Fruit fly (Drosophila melanogaster) whole organism, prepupa: ENCODE data around the gene vrs.

ENCODE experiments used
- Blimp-1 ChIP-seq: fragments of 200-800 bp; sonication (Bioruptor generic); optimal IDR thresholded peaks from 3 replicates; lab custom pipeline; 2017; ENCODE audit warnings: missing biosample characterization, missing genetic modification characterization, mild to moderate bottlenecking, moderate library complexity, missing genetic modification reagents
- CG10669 ChIP-seq: fragments of 200-800 bp; sonication (Bioruptor generic); optimal IDR thresholded peaks from 3 replicates; lab custom pipeline; 2018; ENCODE audit warnings: missing biosample characterization, mild to moderate bottlenecking, missing genetic modification characterization, moderate library complexity
- CG11294 ChIP-seq: fragments of 200-800 bp; sonication (Bioruptor generic); IDR thresholded peaks from 2 replicates; pipeline ENCODE4 v1.3.6; 2022; ENCODE audit warnings: missing biosample characterization, missing genetic modification characterization
- CG3032 ChIP-seq: fragments of 200-800 bp; optimal IDR thresholded peaks from 2 replicates; lab custom pipeline; 2019; ENCODE audit warnings: missing biosample characterization, mild to moderate bottlenecking, missing genetic modification characterization, moderate library complexity
- CG31627 ChIP-seq: fragments of 200-800 bp; sonication (Bioruptor generic); optimal IDR thresholded peaks from 3 replicates; lab custom pipeline; 2016; ENCODE audit warnings: missing biosample characterization, missing genetic modification characterization
- CG32006 ChIP-seq: fragments of 200-800 bp; sonication (Bioruptor generic); optimal IDR thresholded peaks from 3 replicates; lab custom pipeline; 2017; ENCODE audit warnings: missing biosample characterization, mild to moderate bottlenecking, missing genetic modification characterization
- CG34406 ChIP-seq: fragments of 200-800 bp; sonication (Bioruptor generic); optimal IDR thresholded peaks from 3 replicates; lab custom pipeline; 2016; ENCODE audit warnings: missing biosample characterization, missing genetic modification characterization
- CG3919 ChIP-seq: fragments of 200-800 bp; sonication (Bioruptor generic); optimal IDR thresholded peaks from 3 replicates; lab custom pipeline; 2016; ENCODE audit warnings: missing biosample characterization, missing genetic modification characterization
- CG4318 ChIP-seq: fragments of 200-800 bp; sonication (Bioruptor generic); optimal IDR thresholded peaks from 3 replicates; lab custom pipeline; 2017; ENCODE audit warnings: missing biosample characterization, mild to moderate bottlenecking, missing genetic modification characterization
- CG6163 ChIP-seq: fragments of 200-800 bp; sonication (Bioruptor generic); IDR thresholded peaks from 3 replicates; pipeline ENCODE4 v1.3.6; 2022; ENCODE audit warnings: missing biosample characterization, missing genetic modification characterization
- CG6276 ChIP-seq: fragments of 200-800 bp; sonication (Bioruptor generic); optimal IDR thresholded peaks from 2 replicates; lab custom pipeline; 2017; ENCODE audit warnings: missing biosample characterization, mild to moderate bottlenecking, missing genetic modification characterization
- CG6792 ChIP-seq: fragments of 200-800 bp; sonication (Bioruptor generic); optimal IDR thresholded peaks from 3 replicates; lab custom pipeline; 2016; ENCODE audit warnings: missing biosample characterization, missing genetic modification characterization
- CG6854 ChIP-seq: fragments of 200-800 bp; sonication (Bioruptor generic); optimal IDR thresholded peaks from 2 replicates; lab custom pipeline; 2017; ENCODE audit warnings: missing biosample characterization, mild to moderate bottlenecking, missing genetic modification characterization
- CG8632 ChIP-seq: fragments of 200-800 bp; sonication (Bioruptor generic); optimal IDR thresholded peaks from 3 replicates; lab custom pipeline; 2016; ENCODE audit warnings: missing biosample characterization, missing genetic modification characterization
- CG9139 ChIP-seq: fragments of 200-800 bp; sonication (Bioruptor generic); optimal IDR thresholded peaks from 3 replicates; lab custom pipeline; 2017; ENCODE audit warnings: missing biosample characterization, mild to moderate bottlenecking, missing genetic modification characterization
- Eip75B ChIP-seq: fragments of 200-800 bp; sonication (Bioruptor generic); optimal IDR thresholded peaks from 3 replicates; lab custom pipeline; 2016; ENCODE audit warnings: missing biosample characterization, missing genetic modification characterization
- Eip78C ChIP-seq: fragments of 200-800 bp; sonication (Bioruptor generic); peaks from one replicate; lab custom pipeline; 2016; ENCODE audit warnings: missing biosample characterization, missing genetic modification characterization
- Eip93F ChIP-seq: fragments of 200-800 bp; sonication (Bioruptor generic); optimal IDR thresholded peaks from 2 replicates; lab custom pipeline; 2016; ENCODE audit warnings: missing biosample characterization, mild to moderate bottlenecking, missing genetic modification characterization
- Ets21C ChIP-seq: fragments of 200-800 bp; sonication (Bioruptor generic); optimal IDR thresholded peaks from 3 replicates; lab custom pipeline; 2016; ENCODE audit warnings: missing biosample characterization, missing genetic modification characterization
- Ets96B ChIP-seq: fragments of 200-800 bp; optimal IDR thresholded peaks from 2 replicates; lab custom pipeline; 2019; ENCODE audit warnings: missing biosample characterization, mild to moderate bottlenecking, missing genetic modification characterization, moderate library complexity
- Hr39 ChIP-seq: fragments of 200-800 bp; sonication (Bioruptor generic); optimal IDR thresholded peaks from 2 replicates; lab custom pipeline; 2016; ENCODE audit warnings: missing biosample characterization, missing genetic modification characterization
- Hr4 ChIP-seq: fragments of 200-800 bp; sonication (Bioruptor generic); optimal IDR thresholded peaks from 3 replicates; lab custom pipeline; 2016; ENCODE audit warnings: missing biosample characterization, missing genetic modification characterization
- Lpt ChIP-seq: fragments of 200-800 bp; sonication (Bioruptor generic); optimal IDR thresholded peaks from 3 replicates; lab custom pipeline; 2016; ENCODE audit warnings: missing biosample characterization, missing genetic modification characterization
- Met ChIP-seq: fragments of 200-800 bp; sonication (Bioruptor generic); optimal IDR thresholded peaks from 3 replicates; lab custom pipeline; 2016; ENCODE audit warnings: missing biosample characterization, missing genetic modification characterization
- OdsH ChIP-seq: fragments of 200-800 bp; sonication (Bioruptor generic); optimal IDR thresholded peaks from 3 replicates; lab custom pipeline; 2016; ENCODE audit warnings: missing biosample characterization, missing genetic modification characterization
- Sox102F ChIP-seq: fragments of 200-800 bp; sonication (Bioruptor generic); optimal IDR thresholded peaks from 2 replicates; lab custom pipeline; 2016; ENCODE audit warnings: missing biosample characterization, mild to moderate bottlenecking, missing genetic modification characterization
- Sox14 ChIP-seq: fragments of 200-800 bp; sonication (Bioruptor generic); optimal IDR thresholded peaks from 3 replicates; lab custom pipeline; 2016; ENCODE audit warnings: missing biosample characterization, missing genetic modification characterization
- Sox15 ChIP-seq: fragments of 200-800 bp; sonication (Bioruptor generic); optimal IDR thresholded peaks from 3 replicates; lab custom pipeline; 2016; ENCODE audit warnings: missing biosample characterization, missing genetic modification characterization
- achi ChIP-seq: fragments of 200-800 bp; sonication (Bioruptor generic); optimal IDR thresholded peaks from 3 replicates; lab custom pipeline; 2016; ENCODE audit warnings: missing biosample characterization, missing genetic modification characterization
- acj6 ChIP-seq: fragments of 200-800 bp; sonication (Bioruptor generic); optimal IDR thresholded peaks from 3 replicates; lab custom pipeline; 2016; ENCODE audit warnings: missing biosample characterization, missing genetic modification characterization
- cyc ChIP-seq: fragments of 200-800 bp; sonication (Bioruptor generic); optimal IDR thresholded peaks from 3 replicates; lab custom pipeline; 2016; ENCODE audit warnings: missing biosample characterization, missing genetic modification characterization
- esn ChIP-seq: fragments of 200-800 bp; sonication (Bioruptor generic); optimal IDR thresholded peaks from 2 replicates; lab custom pipeline; 2016; ENCODE audit warnings: missing biosample characterization, mild to moderate bottlenecking, missing genetic modification characterization, moderate library complexity
- fd85E ChIP-seq: fragments of 200-800 bp; sonication (Bioruptor generic); optimal IDR thresholded peaks from 3 replicates; lab custom pipeline; 2016; ENCODE audit warnings: missing biosample characterization, missing genetic modification characterization
- fkh ChIP-seq: fragments of 200-800 bp; sonication (Bioruptor generic); optimal IDR thresholded peaks from 3 replicates; lab custom pipeline; 2017; ENCODE audit warnings: missing biosample characterization, mild to moderate bottlenecking, missing genetic modification characterization, moderate library complexity
- net ChIP-seq: fragments of 200-800 bp; sonication (Bioruptor generic); optimal IDR thresholded peaks from 3 replicates; lab custom pipeline; 2016; ENCODE audit warnings: missing biosample characterization, missing genetic modification characterization
- pdm3 ChIP-seq: fragments of 200-800 bp; sonication (Bioruptor generic); optimal IDR thresholded peaks from 3 replicates; lab custom pipeline; 2016; ENCODE audit warnings: missing biosample characterization, missing genetic modification characterization
- spab ChIP-seq: fragments of 200-800 bp; sonication (Bioruptor generic); optimal IDR thresholded peaks from 2 replicates; lab custom pipeline; 2017; ENCODE audit warnings: missing biosample characterization, mild to moderate bottlenecking, missing genetic modification characterization, missing genetic modification reagents
- svp ChIP-seq: fragments of 200-800 bp; sonication (Bioruptor generic); peaks from one replicate; lab custom pipeline; 2016; ENCODE audit warnings: missing biosample characterization, missing genetic modification characterization
- vri ChIP-seq: fragments of 200-800 bp; sonication (Bioruptor generic); optimal IDR thresholded peaks from 3 replicates; lab custom pipeline; 2016; ENCODE audit warnings: missing biosample characterization, mild to moderate bottlenecking, missing genetic modification characterization

vrs gene

DNA sequence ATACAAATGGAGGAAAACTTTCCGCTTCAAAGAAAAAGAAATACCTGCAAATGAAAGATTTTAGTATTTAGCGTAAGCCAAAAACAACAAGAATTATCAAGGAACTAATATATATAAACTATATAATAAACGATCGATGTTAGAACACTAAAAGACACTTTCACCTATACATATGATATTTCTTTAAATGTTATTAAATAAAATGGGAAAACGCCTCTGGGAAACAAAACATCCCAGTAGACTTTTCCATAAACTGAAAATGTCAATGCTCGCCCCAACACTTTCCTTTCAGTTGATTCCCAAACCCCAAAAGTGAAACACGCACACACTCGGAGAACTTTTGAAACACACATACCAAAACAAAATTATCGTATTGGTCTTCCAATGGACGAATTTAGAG is at the start of gene vrs:
vrs (plus strand) TSS at position 301 of the 400 bp plus-strand sequence.
- TF ChIP-seq CG9139 (GFP tag; lab: Kevin White, UChicago), result no peak
- TF ChIP-seq net, result no peak
- TF ChIP-seq fkh (GFP tag; lab: Kevin White, UChicago), result no peak
- TF ChIP-seq cyc (GFP tag; lab: Kevin White, UChicago), result no peak
- TF ChIP-seq CG4318 (GFP tag; lab: Kevin White, UChicago), result no peak
- no peak for TF ChIP-seq Eip93F (GFP tag; lab: Kevin White, UChicago)
- TF ChIP-seq Lpt (GFP tag; lab: Kevin White, UChicago), result no peak
- TF ChIP-seq Ets96B (tag; lab: Kevin White, UChicago), result no peak

dm6 chr3R:12398054-12398453 is 49.4 kb upstream of the vrs start:
- TF ChIP-seq svp (GFP tag; lab: Kevin White, UChicago) (peak; percentile 71), CG4318 (GFP tag; lab: Kevin White, UChicago) (no peak), CG6792 (GFP tag; lab: Kevin White, UChicago) (no peak), Eip75B (GFP tag; lab: Kevin White, UChicago) (no peak), CG8632 (GFP tag; lab: Kevin White, UChicago) (no peak), acj6 (GFP tag; lab: Kevin White, UChicago) (no peak), Eip93F (GFP tag; lab: Kevin White, UChicago) (no peak), Met (no peak), vri (GFP tag; lab: Kevin White, UChicago) (peak; percentile 39), CG10669 (GFP tag; lab: Kevin White, UChicago) (no peak)

DNA sequence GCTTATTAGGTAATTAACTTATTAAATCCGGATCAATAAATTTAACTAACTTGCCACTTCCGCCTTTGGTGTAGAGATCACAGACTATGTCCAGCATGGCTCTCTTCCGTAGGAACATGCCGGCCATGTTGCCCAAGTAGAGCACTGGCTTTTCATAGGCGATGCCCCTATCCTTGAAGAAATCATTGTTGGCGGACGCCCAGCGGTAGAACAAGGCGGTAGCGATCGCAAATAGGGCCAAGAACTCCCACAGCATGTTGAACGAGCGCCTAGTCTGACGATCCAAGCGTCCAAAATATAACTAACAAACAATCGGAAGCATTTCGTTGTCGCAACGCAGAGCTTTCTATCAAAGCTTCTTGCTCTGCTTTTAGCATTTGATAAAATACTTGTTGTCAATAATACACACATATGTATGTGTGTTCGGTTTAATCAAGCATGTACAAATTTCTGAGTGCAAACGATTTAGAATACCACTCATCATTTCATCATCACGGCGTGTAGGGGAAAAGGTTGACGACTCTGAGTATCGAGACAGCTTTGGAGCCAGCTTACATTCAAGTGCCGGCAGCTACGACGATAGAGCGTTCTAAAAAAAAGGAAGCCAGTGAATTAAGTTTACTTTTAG is 48.7 kb upstream of the vrs start, which contains the start of gene Cyp9f3:
Cyp9f3 (minus strand) TSS at position 310 of the 628 bp plus-strand sequence.
- TF ChIP-seq Sox14 (GFP tag; lab: Kevin White, UChicago) (no peak), acj6 (GFP tag; lab: Kevin White, UChicago) (no peak), svp (GFP tag; lab: Kevin White, UChicago) (peak; percentile 43), Eip93F (GFP tag; lab: Kevin White, UChicago) (no peak), CG6854 (GFP tag; lab: Kevin White, UChicago) (no peak), CG32006 (GFP tag; lab: Kevin White, UChicago) (no peak), CG31627 (GFP tag; lab: Kevin White, UChicago) (no peak), spab (GFP tag; lab: Kevin White, UChicago) (no peak), vri (GFP tag; lab: Kevin White, UChicago) (peak; percentile 44), CG3032 (tag; lab: Kevin White, UChicago) (no peak)

dm6 chr3R:12401672-12402296 is 45.7 kb upstream of the vrs start, which contains the start of gene DNAlig3:
DNAlig3 (minus strand) TSS chr3R:12401839.
- no peak for TF ChIP-seq svp (GFP tag; lab: Kevin White, UChicago)
- peak; percentile 51 for TF ChIP-seq CG6854 (GFP tag; lab: Kevin White, UChicago)
- peak; percentile 98 for TF ChIP-seq fkh (GFP tag; lab: Kevin White, UChicago)

DNA sequence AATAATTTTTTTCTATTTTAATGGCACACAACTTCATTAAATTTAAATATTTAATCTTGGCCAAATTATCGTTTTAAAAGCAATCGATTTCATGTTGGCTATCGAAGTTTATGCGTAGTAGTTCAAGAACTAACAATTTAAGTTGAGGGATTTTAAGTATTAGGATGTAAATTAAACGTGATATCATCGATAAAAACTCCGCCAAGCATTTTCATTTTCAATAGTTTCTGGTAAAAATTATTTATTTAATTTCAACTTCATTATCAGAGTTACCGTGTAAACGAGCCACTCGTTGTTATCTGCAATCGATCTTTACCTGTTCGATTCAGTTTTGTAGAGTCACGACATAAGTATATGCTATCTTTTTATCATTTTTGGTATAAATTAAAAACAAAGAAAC is 44.5 kb upstream of the vrs start:
- TF ChIP-seq Sox15 (GFP tag; lab: Kevin White, UChicago) (peak; percentile 90), OdsH (GFP tag; lab: Kevin White, UChicago) (peak; percentile 95), fd85E (peak; percentile 97), Sox102F (GFP tag; lab: Kevin White, UChicago) (peak; percentile 98), Eip93F (GFP tag; lab: Kevin White, UChicago) (peak; percentile 96), Hr4 (GFP tag; lab: Kevin White, UChicago) (peak; percentile 93), Eip78C (GFP tag; lab: Kevin White, UChicago) (peak; percentile 99), Blimp-1 (GFP tag; lab: Kevin White, UChicago) (peak; percentile 93), esn (GFP tag; lab: Kevin White, UChicago) (peak; percentile 98), CG6163 (GFP tag; lab: Robert Waterston, UW) (peak; percentile 100), achi (GFP tag; lab: Kevin White, UChicago) (peak; percentile 94), acj6 (GFP tag; lab: Kevin White, UChicago) (peak; percentile 93), vri (GFP tag; lab: Kevin White, UChicago) (peak; percentile 95), pdm3 (GFP tag; lab: Kevin White, UChicago) (peak; percentile 93), Ets96B (tag; lab: Kevin White, UChicago) (peak; percentile 98), CG6276 (GFP tag; lab: Kevin White, UChicago) (peak; percentile 94), CG3919 (GFP tag; lab: Kevin White, UChicago) (peak; percentile 100), CG11294 (GFP tag; lab: Robert Waterston, UW) (peak; percentile 75), CG3032 (tag; lab: Kevin White, UChicago) (peak; percentile 98), Hr39 (GFP tag; lab: Kevin White, UChicago) (peak; percentile 94), Ets21C (peak; percentile 92), fkh (GFP tag; lab: Kevin White, UChicago) (peak; percentile 73), svp (GFP tag; lab: Kevin White, UChicago) (peak; percentile 99), CG34406 (GFP tag; lab: Kevin White, UChicago) (peak; percentile 97), net (peak; percentile 94)
